Worm (Caenorhabditis elegans): Measurements from ENCODE around the gene tag-123.

The tag-123 gene

DNA sequence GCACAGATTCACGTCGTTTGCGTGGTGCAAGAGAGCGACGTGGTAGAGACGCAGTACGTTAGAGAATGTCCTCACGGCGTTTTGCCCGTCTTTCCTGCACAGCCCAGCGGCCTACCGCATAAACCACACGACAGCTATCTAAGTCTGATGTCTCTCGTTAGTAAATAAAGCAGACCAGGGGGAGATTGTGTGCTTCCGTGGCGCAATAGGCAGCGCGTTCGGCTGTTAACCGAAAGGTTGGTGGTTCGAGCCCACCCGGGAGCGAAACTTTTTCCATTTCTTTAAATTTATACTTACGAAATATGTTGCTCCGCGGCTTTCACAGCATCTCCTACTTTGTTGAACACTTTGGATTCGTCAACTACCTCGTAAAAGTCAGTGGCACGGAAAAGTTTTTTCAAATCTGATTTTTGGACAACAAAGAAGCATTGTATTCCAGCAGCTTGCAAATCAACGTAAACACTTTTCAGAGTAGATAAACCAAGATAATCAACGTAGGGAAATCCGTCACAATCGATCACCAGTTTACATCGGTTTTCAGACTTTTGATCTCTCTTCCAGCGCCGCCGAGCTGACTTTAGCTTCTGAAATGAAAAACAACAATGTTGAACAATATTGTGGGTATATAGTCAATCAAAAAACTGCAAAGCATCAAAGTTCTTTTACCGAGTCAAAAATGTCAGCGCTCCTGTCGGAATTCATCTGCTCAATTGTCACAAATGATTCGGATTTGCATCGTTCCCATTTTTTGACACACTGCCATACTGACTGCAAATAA lies 17.4 kb downstream of the tag-123 start (continued):
- TF ChIP-seq mxl-3 (GFP tag; optimal IDR thresholded peaks at IDR 0.05): peak; percentile 82
- peak; percentile 93 for TF ChIP-seq dmd-6 (GFP tag; IDR thresholded peaks at IDR 0.05)
- TF ChIP-seq saeg-2 (GFP tag; IDR thresholded peaks at IDR 0.05): peak; percentile 85
- peak; percentile 95 for TF ChIP-seq mep-1 (tag; optimal IDR thresholded peaks at IDR 0.05)
- TF ChIP-seq zfp-3 (GFP tag; conservative IDR thresholded peaks at IDR 0.05): peak; percentile 89
- no peak; the same call in 1 of the 2 replicates for TF ChIP-seq lin-38 (GFP tag; IDR thresholded peaks at IDR 0.05)
- TF ChIP-seq nhr-42 (GFP tag; IDR thresholded peaks at IDR 0.05): peak; percentile 92
- peak; percentile 88 for TF ChIP-seq Y105C5A.15 (GFP tag; IDR thresholded peaks at IDR 0.05)
- peak; percentile 72 for TF ChIP-seq ces-1 (GFP tag; optimal IDR thresholded peaks at IDR 0.05)
- TF ChIP-seq zip-11 (GFP tag; IDR thresholded peaks at IDR 0.05): peak; percentile 85; the same call in 1 of the 2 replicates
- TF ChIP-seq ceh-82 (tag; optimal IDR thresholded peaks at IDR 0.05): no peak
- peak; percentile 93 for TF ChIP-seq gei-8 (GFP tag; optimal IDR thresholded peaks at IDR 0.05)
- peak; percentile 91 for TF ChIP-seq mdt-29 (GFP tag; IDR thresholded peaks at IDR 0.05)
- TF ChIP-seq aha-1 (tag): peak; percentile 99
- peak; percentile 87; the same call in 1 of the 2 replicates for TF ChIP-seq mxl-2 (GFP tag; conservative IDR thresholded peaks at IDR 0.05)
- TF ChIP-seq spr-3 (GFP tag; optimal IDR thresholded peaks at IDR 0.05): peak; percentile 89
- peak; percentile 90 for TF ChIP-seq Y48G9A.11 (GFP tag; IDR thresholded peaks at IDR 0.05)
- peak; percentile 94 for TF ChIP-seq ceh-44 (GFP tag; IDR thresholded peaks at IDR 0.05)
- TF ChIP-seq zfp-2 (tag; optimal IDR thresholded peaks at IDR 0.05): peak; percentile 59
- TF ChIP-seq dve-1 (tag; optimal IDR thresholded peaks at IDR 0.05; ENCODE audit: insufficient read depth): peak; percentile 89
- peak; percentile 95 for TF ChIP-seq dmd-9 (GFP tag; IDR thresholded peaks at IDR 0.05)
- peak; percentile 91 for TF ChIP-seq php-3 (GFP tag; IDR thresholded peaks at IDR 0.05)
- no peak for TF ChIP-seq R02D3.7 (tag; optimal IDR thresholded peaks at IDR 0.05)
- peak; percentile 95 for TF ChIP-seq snpc-1.2 (GFP tag; IDR thresholded peaks at IDR 0.05)

DNA sequence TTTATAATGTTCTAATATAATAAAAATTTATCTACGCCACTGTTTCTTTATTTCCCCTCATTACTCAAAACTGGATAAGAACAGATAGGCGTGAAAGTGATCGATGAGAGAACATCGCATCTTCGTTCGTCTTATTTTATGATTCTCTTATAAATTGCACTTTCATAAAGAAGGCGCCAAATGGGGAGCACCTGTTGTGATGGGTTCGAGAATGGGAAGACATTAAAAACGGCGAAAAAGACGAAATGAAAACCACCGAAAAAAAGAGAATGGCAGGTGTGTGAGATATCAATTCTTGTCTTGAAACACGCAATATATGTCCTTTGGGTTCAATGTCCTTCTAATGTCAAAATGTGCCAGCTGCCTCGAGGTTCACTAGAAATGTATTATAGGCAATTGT lies 27.6 kb downstream of the tag-123 start:
- no peak for TF ChIP-seq nhr-237 (tag; optimal IDR thresholded peaks at IDR 0.05)
- no peak for TF ChIP-seq daf-12 (tag; optimal IDR thresholded peaks at IDR 0.05)
- no peak for TF ChIP-seq mxl-2 (GFP tag; conservative IDR thresholded peaks at IDR 0.05)
- TF ChIP-seq fkh-10 (GFP tag; optimal IDR thresholded peaks at IDR 0.05): no peak
- no peak for TF ChIP-seq zip-11 (GFP tag; IDR thresholded peaks at IDR 0.05)
- TF ChIP-seq nhr-42 (GFP tag; IDR thresholded peaks at IDR 0.05): no peak
- no peak for TF ChIP-seq ZK337.2 (GFP tag; IDR thresholded peaks at IDR 0.05)
- TF ChIP-seq lin-1 (GFP tag; IDR thresholded peaks at IDR 0.05): no peak
- TF ChIP-seq nhr-11 (tag; optimal IDR thresholded peaks at IDR 0.05): no peak
- no peak for TF ChIP-seq daf-16 (GFP tag; optimal IDR thresholded peaks at IDR 0.05)
- no peak for TF ChIP-seq daf-16 (tag; optimal IDR thresholded peaks at IDR 0.05)
- no peak for TF ChIP-seq zag-1 (tag; optimal IDR thresholded peaks at IDR 0.05)
- no peak for TF ChIP-seq ceh-28 (tag; optimal IDR thresholded peaks at IDR 0.05)
- TF ChIP-seq nhr-76 (tag; optimal IDR thresholded peaks at IDR 0.05): no peak
- TF ChIP-seq nhr-10 (tag; optimal IDR thresholded peaks at IDR 0.05): no peak

DNA sequence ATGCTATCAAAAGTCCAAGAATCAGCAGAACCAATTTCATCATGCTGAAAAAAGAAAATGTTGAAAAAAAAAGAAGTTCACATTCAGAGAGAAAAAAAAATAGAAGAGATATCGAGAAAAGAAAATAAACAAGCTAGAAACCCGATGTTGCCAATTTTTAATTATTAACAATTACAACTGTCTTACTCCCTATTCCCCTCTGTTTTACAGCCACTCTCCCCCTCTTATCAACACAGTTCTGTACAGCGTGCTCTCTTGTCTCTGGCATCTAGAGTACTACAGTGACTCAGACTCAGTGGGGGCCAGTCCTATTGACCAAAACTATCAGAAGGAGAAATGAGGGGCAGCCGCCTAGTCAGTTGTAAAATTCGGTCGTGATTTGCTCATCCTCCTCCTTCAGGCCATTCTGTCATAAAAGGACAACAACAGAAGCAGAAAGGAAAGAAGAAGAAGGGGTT lies 29.3 kb downstream of the tag-123 start, which contains the start of gene wrk-1:
Gene wrk-1, minus strand, starts transcription at position 51 of the 458 bp plus-strand sequence.
- TF ChIP-seq unc-62 (GFP tag; optimal IDR thresholded peaks at IDR 0.05 in 1 of 2) (peak in 1 of 2 experiments; percentile 93), unc-62 (tag; optimal IDR thresholded peaks at IDR 0.05) (no peak), pqm-1 (tag; optimal IDR thresholded peaks at IDR 0.05) (peak; percentile 43), saeg-2 (GFP tag; IDR thresholded peaks at IDR 0.05) (no peak), daf-16 (GFP tag; optimal IDR thresholded peaks at IDR 0.05) (no peak), daf-16 (tag; optimal IDR thresholded peaks at IDR 0.05) (peak; percentile 35), hlh-11 (tag; optimal IDR thresholded peaks at IDR 0.05) (peak; percentile 27), fos-1 (tag; optimal IDR thresholded peaks at IDR 0.05) (no peak), dve-1 (tag; optimal IDR thresholded peaks at IDR 0.05; ENCODE audit: insufficient read depth) (peak; percentile 43)
